Worm (Caenorhabditis elegans) whole organism, early embryonic: Measurements from ENCODE around the gene F41C3.1.

Experiments
- B0310.2 ChIP-seq: sonication (generic microtip); optimal IDR thresholded peaks from 2 replicates; lab custom pipeline; 2016; ENCODE audit warnings: mild to moderate bottlenecking, missing genetic modification characterization, missing compliant biosample characterization
- F13C5.2 ChIP-seq: sonication (generic microtip); optimal IDR thresholded peaks from 2 replicates; lab custom pipeline; 2017; ENCODE audit warnings: mild to moderate bottlenecking, missing genetic modification characterization, inconsistent platforms, missing compliant biosample characterization
- aly-1 ChIP-seq: sonication (generic microtip); optimal IDR thresholded peaks from 2 replicates; lab custom pipeline; 2016; ENCODE audit warnings: missing genetic modification characterization, missing compliant biosample characterization
- ama-1 ChIP-seq: fragments of 150-350 bp; optimal IDR thresholded peaks from 2 replicates; lab custom pipeline; 2014
- ceh-13 ChIP-seq: fragments of 200-800 bp; sonication (Bioruptor generic); optimal IDR thresholded peaks from 2 replicates; lab custom pipeline; 2018; ENCODE audit warnings: mild to moderate bottlenecking, missing genetic modification characterization, missing compliant biosample characterization
- ceh-36 ChIP-seq: sonication (generic microtip); optimal IDR thresholded peaks from 2 replicates; lab custom pipeline; 2016; ENCODE audit warnings: missing genetic modification characterization, inconsistent platforms, missing compliant biosample characterization
- ets-7 ChIP-seq: sonication (generic microtip); optimal IDR thresholded peaks from 2 replicates; lab custom pipeline; 2016; ENCODE audit warnings: missing genotype, missing genetic modification characterization, missing compliant biosample characterization
- flt-1 ChIP-seq: fragments of 200-800 bp; sonication (Bioruptor generic); IDR thresholded peaks from 2 replicates; pipeline ENCODE4 v1.3.6; 2022; ENCODE audit warnings: missing genetic modification characterization, missing compliant biosample characterization
- hmbx-1 ChIP-seq: sonication (generic microtip); optimal IDR thresholded peaks from 2 replicates; lab custom pipeline; 2016; ENCODE audit warnings: mild to moderate bottlenecking, missing genetic modification characterization, missing compliant biosample characterization
- hmg-4 ChIP-seq: fragments of 200-800 bp; sonication (Bioruptor generic); optimal IDR thresholded peaks from 2 replicates; lab custom pipeline; 2018; ENCODE audit warnings: mild to moderate bottlenecking, missing genetic modification characterization, missing compliant biosample characterization
- hnd-1 ChIP-seq: sonication (generic microtip); optimal IDR thresholded peaks from 2 replicates; lab custom pipeline; 2016; ENCODE audit warnings: missing genetic modification characterization, missing compliant biosample characterization
- pes-1 ChIP-seq: fragments of 200-800 bp; sonication (Bioruptor generic); IDR thresholded peaks from 2 replicates; pipeline ENCODE4 v1.3.6; 2022; ENCODE audit warnings: missing genetic modification reagents, missing genetic modification characterization, missing compliant biosample characterization
- scrt-1 ChIP-seq: fragments of 200-800 bp; sonication (Bioruptor generic); IDR thresholded peaks from 2 replicates; pipeline ENCODE4 v1.3.6; 2022; ENCODE audit warnings: missing genetic modification characterization, missing compliant biosample characterization
- sea-1 ChIP-seq: fragments of 200-800 bp; sonication (Bioruptor generic); conservative IDR thresholded peaks from 2 replicates; pipeline ENCODE4 v1.3.6; 2022; ENCODE audit warnings: missing genetic modification characterization, missing compliant biosample characterization
- tbx-11 ChIP-seq: fragments of 200-800 bp; sonication (Bioruptor generic); IDR thresholded peaks from 2 replicates; pipeline ENCODE4 v1.3.6; 2022; ENCODE audit warnings: missing genetic modification characterization, missing compliant biosample characterization
- tbx-37 ChIP-seq: fragments of 200-800 bp; sonication (Bioruptor generic); conservative IDR thresholded peaks from 2 replicates; pipeline ENCODE4 v1.3.6; 2022; ENCODE audit warnings: missing genetic modification reagents, missing genetic modification characterization, missing compliant biosample characterization
- tra-4 ChIP-seq: sonication (generic microtip); optimal IDR thresholded peaks from 2 replicates; lab custom pipeline; 2017; ENCODE audit warnings: missing genetic modification characterization, missing compliant biosample characterization

Gene F41C3.1

DNA sequence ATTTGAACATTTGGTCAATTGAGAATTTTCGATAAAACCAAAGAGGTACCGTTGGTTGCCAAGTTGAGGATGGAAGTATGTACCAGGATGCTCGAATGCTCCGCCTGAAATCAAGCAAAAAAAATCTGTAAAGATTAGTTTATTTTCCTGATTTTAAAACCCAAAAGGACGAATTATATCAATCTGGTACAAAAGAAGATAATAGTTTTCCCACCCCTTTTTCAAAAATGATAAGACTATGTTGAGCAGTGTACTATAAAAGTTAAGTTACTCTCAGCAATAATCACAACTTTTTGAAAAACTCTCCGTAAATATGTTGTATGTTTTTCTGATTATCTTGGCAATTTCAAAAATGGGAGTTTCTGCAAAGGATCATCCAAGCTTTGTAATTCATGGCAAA is 6.4 kb downstream of the F41C3.1 start, which contains the start of gene F26G1.3:
F26G1.3 (plus strand) TSS at position 301 of the 400 bp plus-strand sequence.
- TF ChIP-seq ceh-36 (tag; lab: Kevin White, UChicago) (no peak), scrt-1 (GFP tag; lab: Robert Waterston, UW) (no peak), ama-1 (lab: Kevin White, UChicago) (no peak), F13C5.2 (tag; lab: Kevin White, UChicago) (no peak), hmbx-1 (tag; lab: Kevin White, UChicago) (no peak), pes-1 (GFP tag; lab: Robert Waterston, UW) (no peak), B0310.2 (tag; lab: Kevin White, UChicago) (no peak), hnd-1 (no peak), ets-7 (tag; lab: Kevin White, UChicago) (no peak), tra-4 (tag; lab: Kevin White, UChicago) (no peak), flt-1 (no peak)

DNA sequence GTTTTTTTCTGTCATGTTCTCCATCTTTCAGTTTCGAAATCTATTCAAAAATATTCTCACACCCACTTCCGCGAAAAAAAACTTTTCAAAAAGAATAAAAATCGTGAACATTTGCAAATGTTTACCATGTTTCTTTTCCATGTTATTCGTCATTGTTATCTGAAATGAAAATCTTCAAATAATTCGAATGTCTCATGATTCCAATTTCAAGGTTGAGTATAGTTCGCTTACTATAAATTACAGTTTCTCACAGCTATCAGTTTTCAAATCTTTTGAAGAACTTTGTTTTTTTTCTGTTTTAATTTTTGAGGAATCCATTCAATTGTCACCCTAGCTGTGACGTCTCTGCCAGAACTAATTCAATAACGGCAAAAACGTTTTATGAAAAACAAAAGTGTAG is 7.7 kb downstream of the F41C3.1 start:
- TF ChIP-seq ceh-36 (tag; lab: Kevin White, UChicago) = no peak
- no peak for TF ChIP-seq B0310.2 (tag; lab: Kevin White, UChicago)
- TF ChIP-seq tbx-37 (GFP tag; lab: Robert Waterston, UW) = no peak
- no peak for TF ChIP-seq hmbx-1 (tag; lab: Kevin White, UChicago)
- no peak for TF ChIP-seq sea-1
- no peak for TF ChIP-seq ceh-13 (GFP tag; lab: Kevin White, UChicago)
- TF ChIP-seq pes-1 (GFP tag; lab: Robert Waterston, UW) = no peak
- no peak for TF ChIP-seq hnd-1
- no peak for TF ChIP-seq hmg-4 (GFP tag; lab: Kevin White, UChicago)
- TF ChIP-seq aly-1 (tag; lab: Kevin White, UChicago) = no peak
- no peak for TF ChIP-seq ets-7 (tag; lab: Kevin White, UChicago)
- no peak for TF ChIP-seq ama-1 (lab: Kevin White, UChicago)
- no peak for TF ChIP-seq flt-1
- no peak for TF ChIP-seq F13C5.2 (tag; lab: Kevin White, UChicago)

DNA sequence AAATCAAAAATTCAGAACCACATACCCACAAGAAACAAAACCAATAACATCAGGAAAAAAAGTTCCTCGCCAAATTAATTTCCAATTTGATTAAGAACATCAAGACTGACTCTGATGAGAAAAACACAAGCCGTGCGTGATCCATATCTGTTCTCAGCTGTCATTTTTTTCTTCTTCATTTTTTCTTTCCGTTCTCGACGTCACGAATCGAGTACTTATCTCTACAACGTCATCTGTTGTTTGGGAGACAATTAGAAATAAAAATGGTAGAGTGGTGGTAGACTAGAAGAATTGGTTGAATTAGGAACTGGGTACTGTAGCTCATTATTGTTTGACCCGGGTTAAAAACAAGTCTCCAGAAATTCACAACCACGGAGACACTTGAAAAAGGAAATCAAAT is 8.9 kb downstream of the F41C3.1 start:
- TF ChIP-seq tbx-11 (GFP tag; lab: Robert Waterston, UW) (no peak), sea-1 (no peak), tbx-37 (GFP tag; lab: Robert Waterston, UW) (no peak), aly-1 (tag; lab: Kevin White, UChicago) (no peak), flt-1 (no peak), scrt-1 (GFP tag; lab: Robert Waterston, UW) (no peak), ama-1 (lab: Kevin White, UChicago) (no peak), tra-4 (tag; lab: Kevin White, UChicago) (no peak), ceh-36 (tag; lab: Kevin White, UChicago) (no peak)

- TF ChIP-seq hnd-1 = no peak
- no peak for TF ChIP-seq hmg-4 (GFP tag; lab: Kevin White, UChicago)
- no peak for TF ChIP-seq aly-1 (tag; lab: Kevin White, UChicago)
- no peak for TF ChIP-seq sea-1
- no peak for TF ChIP-seq tra-4 (tag; lab: Kevin White, UChicago)
- TF ChIP-seq F13C5.2 (tag; lab: Kevin White, UChicago) = no peak
- TF ChIP-seq ceh-13 (GFP tag; lab: Kevin White, UChicago) = no peak
- no peak for TF ChIP-seq ets-7 (tag; lab: Kevin White, UChicago)
Observed at ce11 chrII:4762574-4763285, 10.6 kb downstream of the F41C3.1 start, which contains the start of gene F26G1.2. F26G1.2 (plus strand) TSS chrII:4763081.

- TF ChIP-seq hmg-4 (GFP tag; lab: Kevin White, UChicago) (no peak), ets-7 (tag; lab: Kevin White, UChicago) (no peak), B0310.2 (tag; lab: Kevin White, UChicago) (no peak), ceh-13 (GFP tag; lab: Kevin White, UChicago) (no peak), ceh-36 (tag; lab: Kevin White, UChicago) (no peak), ama-1 (lab: Kevin White, UChicago) (no peak), pes-1 (GFP tag; lab: Robert Waterston, UW) (no peak), sea-1 (no peak), tbx-37 (GFP tag; lab: Robert Waterston, UW) (no peak), hmbx-1 (tag; lab: Kevin White, UChicago) (no peak), aly-1 (tag; lab: Kevin White, UChicago) (no peak), tra-4 (tag; lab: Kevin White, UChicago) (no peak), scrt-1 (GFP tag; lab: Robert Waterston, UW) (no peak), flt-1 (no peak)
Observed at ce11 chrII:4766284-4766683, 14.2 kb downstream of the F41C3.1 start, which contains the start of gene ttm-2. ttm-2 (minus strand) TSS chrII:4766384.

- no peak for TF ChIP-seq pes-1 (GFP tag; lab: Robert Waterston, UW)
- TF ChIP-seq tbx-37 (GFP tag; lab: Robert Waterston, UW) = no peak
- no peak for TF ChIP-seq scrt-1 (GFP tag; lab: Robert Waterston, UW)
Observed at ce11 chrII:4767612-4768011, 15.5 kb downstream of the F41C3.1 start.

- TF ChIP-seq hmg-4 (GFP tag; lab: Kevin White, UChicago) (no peak), ets-7 (tag; lab: Kevin White, UChicago) (no peak), pes-1 (GFP tag; lab: Robert Waterston, UW) (no peak), F13C5.2 (tag; lab: Kevin White, UChicago) (no peak), sea-1 (no peak), B0310.2 (tag; lab: Kevin White, UChicago) (no peak), ama-1 (lab: Kevin White, UChicago) (no peak), ceh-36 (tag; lab: Kevin White, UChicago) (no peak), scrt-1 (GFP tag; lab: Robert Waterston, UW) (no peak), tbx-37 (GFP tag; lab: Robert Waterston, UW) (no peak), hnd-1 (no peak), tra-4 (tag; lab: Kevin White, UChicago) (no peak), aly-1 (tag; lab: Kevin White, UChicago) (no peak), ceh-13 (GFP tag; lab: Kevin White, UChicago) (no peak), flt-1 (no peak), tbx-11 (GFP tag; lab: Robert Waterston, UW) (no peak), hmbx-1 (tag; lab: Kevin White, UChicago) (no peak)
Observed at ce11 chrII:4769096-4769495, 17.0 kb downstream of the F41C3.1 start.
